Worm (Caenorhabditis elegans) whole organism, L1 larva: ENCODE measurements around the gene gpx-4.

Source experiments
- C16A3.4 ChIP-seq: fragments of 150-350 bp; optimal IDR thresholded peaks from 2 replicates; lab custom pipeline; 2014; ENCODE audit warnings: missing biosample characterization, missing genetic modification characterization
- C34B4.2 ChIP-seq: sonication (generic microtip); optimal IDR thresholded peaks from 2 replicates; lab custom pipeline; 2017; ENCODE audit warnings: mild to moderate bottlenecking, missing genetic modification characterization, missing compliant biosample characterization
- aha-1 ChIP-seq: fragments of 150-350 bp; optimal IDR thresholded peaks from 2 replicates; lab custom pipeline; 2014; ENCODE audit warnings: missing biosample characterization, missing genetic modification characterization
- ama-1 ChIP-seq: fragments of 150-350 bp; optimal IDR thresholded peaks from 2 replicates; lab custom pipeline; 2014
- blmp-1 ChIP-seq: fragments of 150-350 bp; optimal IDR thresholded peaks from 2 replicates; lab custom pipeline; 2014; ENCODE audit warnings: missing biosample characterization, missing genetic modification characterization
- ceh-63 ChIP-seq: fragments of 200-800 bp; sonication (Bioruptor generic); optimal IDR thresholded peaks from 2 replicates; lab custom pipeline; 2018; ENCODE audit warnings: mild to moderate bottlenecking, missing genetic modification characterization, missing compliant biosample characterization
- ceh-8 ChIP-seq: fragments of 200-800 bp; sonication (Bioruptor generic); optimal IDR thresholded peaks from 2 replicates; lab custom pipeline; 2018; ENCODE audit warnings: mild to moderate bottlenecking, missing genetic modification characterization, moderate library complexity, missing compliant biosample characterization
- ceh-82 ChIP-seq, 3 experiments: fragments of 150-350 bp in 1 of 3; sonication (generic microtip) in 2 of 3; optimal IDR thresholded peaks; 2 replicates each; lab custom pipeline; 2014 to 2017; ENCODE audit warnings: missing biosample characterization in 3 of 3, missing genetic modification characterization in 3 of 3
- ceh-88 ChIP-seq: fragments of 200-800 bp; sonication (Bioruptor generic); IDR thresholded peaks from 2 replicates; pipeline ENCODE4 v1.3.6; 2022; ENCODE audit warnings: missing genetic modification characterization, missing compliant biosample characterization
- dpl-1 ChIP-seq, 3 experiments: fragments of 150-350 bp in 2 of 3; sonication (generic microtip) in 1 of 3; optimal IDR thresholded peaks; 2 replicates each; lab custom pipeline; 2014 to 2017; ENCODE audit warnings: missing biosample characterization in 3 of 3, missing genetic modification characterization in 3 of 3, missing genetic modification reagents in 3 of 3
- efl-1 ChIP-seq, 4 experiments: fragments of 150-350 bp; optimal IDR thresholded peaks in 3 of 4; peaks in 1 of 4; 1 replicate in 1 of 4; 2 replicates in 3 of 4; lab custom pipeline; 2014; ENCODE audit warnings: missing biosample characterization in 2 of 4, missing genetic modification characterization in 2 of 4, missing genetic modification reagents in 2 of 4
- egl-27 ChIP-seq, 2 experiments: fragments of 150-350 bp in 1 of 2; sonication (generic microtip); optimal IDR thresholded peaks; 3 replicates each; lab custom pipeline; 2017 to 2018; ENCODE audit warnings: missing biosample characterization in 2 of 2, missing genetic modification characterization in 2 of 2, missing genetic modification reagents in 2 of 2
- fkh-4 ChIP-seq: sonication (generic microtip); optimal IDR thresholded peaks from 2 replicates; lab custom pipeline; 2016; ENCODE audit warnings: missing compliant biosample characterization, missing genetic modification characterization, borderline replicate concordance
- fos-1 ChIP-seq: fragments of 150-350 bp; optimal IDR thresholded peaks from 2 replicates; lab custom pipeline; 2014; ENCODE audit warnings: missing biosample characterization, missing genetic modification characterization
- grh-1 ChIP-seq: fragments of 200-800 bp; sonication (Bioruptor generic); IDR thresholded peaks from 2 replicates; pipeline ENCODE4 v1.3.6; 2022; ENCODE audit warnings: missing genetic modification reagents, missing genetic modification characterization, missing compliant biosample characterization
- hlh-17 ChIP-seq: fragments of 200-800 bp; sonication (Bioruptor generic); optimal IDR thresholded peaks from 2 replicates; lab custom pipeline; 2018; ENCODE audit warnings: missing genetic modification characterization, mild to moderate bottlenecking, missing compliant biosample characterization, moderate library complexity, borderline replicate concordance
- hpl-2 ChIP-seq: fragments of 150-350 bp; optimal IDR thresholded peaks from 2 replicates; lab custom pipeline; 2014; ENCODE audit warnings: missing biosample characterization, missing genetic modification reagents, missing genetic modification characterization
- isw-1 ChIP-seq: fragments of 200-800 bp; sonication (Bioruptor generic); IDR thresholded peaks from 2 replicates; pipeline ENCODE4 v1.3.6; 2022; ENCODE audit warnings: missing genetic modification characterization, missing compliant biosample characterization
- jun-1 ChIP-seq: fragments of 150-350 bp; optimal IDR thresholded peaks from 2 replicates; lab custom pipeline; 2014; ENCODE audit warnings: missing biosample characterization, missing genetic modification reagents, missing genetic modification characterization
- lin-14 ChIP-seq: fragments of 200-800 bp; sonication (Bioruptor generic); optimal IDR thresholded peaks from 2 replicates; lab custom pipeline; 2018; ENCODE audit warnings: mild to moderate bottlenecking, missing genetic modification characterization, moderate library complexity, missing compliant biosample characterization
- lin-15B ChIP-seq: fragments of 150-350 bp; sonication (generic microtip); optimal IDR thresholded peaks from 3 replicates; lab custom pipeline; 2014; ENCODE audit warnings: missing biosample characterization, missing genetic modification characterization
- lin-35 ChIP-seq, 2 experiments: fragments of 150-350 bp; optimal IDR thresholded peaks; 2 replicates each; lab custom pipeline; 2014; ENCODE audit warnings: missing biosample characterization in 2 of 2, missing genetic modification characterization in 2 of 2, missing genetic modification reagents in 2 of 2
- lir-3 ChIP-seq: sonication (generic microtip); optimal IDR thresholded peaks from 2 replicates; lab custom pipeline; 2016; ENCODE audit warnings: mild to moderate bottlenecking, missing genetic modification characterization, moderate library complexity, missing compliant biosample characterization; ENCODE audit not compliant: poor library complexity
- lsy-2 ChIP-seq, 2 experiments: fragments of 150-350 bp; optimal IDR thresholded peaks; 2 replicates each; lab custom pipeline; 2014; ENCODE audit warnings: missing biosample characterization in 2 of 2, missing genetic modification characterization in 2 of 2
- mab-9 ChIP-seq: fragments of 200-800 bp; sonication (Bioruptor generic); IDR thresholded peaks from 2 replicates; pipeline ENCODE4 v1.3.6; 2022; ENCODE audit warnings: missing genetic modification reagents, missing genetic modification characterization, missing compliant biosample characterization
- mep-1 ChIP-seq: fragments of 150-350 bp; optimal IDR thresholded peaks from 2 replicates; lab custom pipeline; 2014; ENCODE audit warnings: missing biosample characterization, missing genetic modification characterization
- nhr-19 ChIP-seq: fragments of 200-800 bp; sonication (Bioruptor generic); conservative IDR thresholded peaks from 2 replicates; pipeline ENCODE4 v1.3.6; 2022; ENCODE audit warnings: missing genetic modification characterization, missing compliant biosample characterization
- nhr-28 ChIP-seq: fragments of 150-350 bp; optimal IDR thresholded peaks from 2 replicates; lab custom pipeline; 2014; ENCODE audit warnings: missing biosample characterization, missing genetic modification characterization
- nhr-47 ChIP-seq: sonication (generic microtip); optimal IDR thresholded peaks from 2 replicates; lab custom pipeline; 2016; ENCODE audit warnings: mild to moderate bottlenecking, missing genetic modification characterization, moderate library complexity, missing compliant biosample characterization
- nhr-71 ChIP-seq: sonication (generic microtip); optimal IDR thresholded peaks from 2 replicates; lab custom pipeline; 2016; ENCODE audit warnings: mild to moderate bottlenecking, missing genetic modification characterization, moderate library complexity, missing compliant biosample characterization
- nhr-77 ChIP-seq: fragments of 150-350 bp; optimal IDR thresholded peaks from 2 replicates; lab custom pipeline; 2014; ENCODE audit warnings: missing biosample characterization, missing genetic modification characterization
- skn-1 ChIP-seq: fragments of 150-350 bp; optimal IDR thresholded peaks from 2 replicates; lab custom pipeline; 2014; ENCODE audit warnings: missing biosample characterization, missing genetic modification characterization
- snpc-4 ChIP-seq: fragments of 150-350 bp; optimal IDR thresholded peaks from 2 replicates; lab custom pipeline; 2014; ENCODE audit warnings: missing biosample characterization, missing genetic modification characterization
- snu-23 ChIP-seq: sonication (generic microtip); optimal IDR thresholded peaks from 2 replicates; lab custom pipeline; 2016; ENCODE audit warnings: missing genetic modification characterization, missing compliant biosample characterization
- sptf-1 ChIP-seq: fragments of 150-350 bp; optimal IDR thresholded peaks from 2 replicates; lab custom pipeline; 2014; ENCODE audit warnings: missing biosample characterization, missing genetic modification characterization
- sup-37 ChIP-seq: fragments of 200-800 bp; sonication (Bioruptor generic); optimal IDR thresholded peaks from 2 replicates; lab custom pipeline; 2018; ENCODE audit warnings: mild to moderate bottlenecking, missing genetic modification characterization, missing compliant biosample characterization
- unc-62 ChIP-seq: fragments of 150-350 bp; optimal IDR thresholded peaks from 2 replicates; lab custom pipeline; 2014; ENCODE audit warnings: missing biosample characterization, missing genetic modification reagents, missing genetic modification characterization
- unc-98 ChIP-seq: fragments of 200-800 bp; sonication (Bioruptor generic); IDR thresholded peaks from 2 replicates; pipeline ENCODE4 v1.3.6; 2022; ENCODE audit warnings: missing genetic modification characterization, missing compliant biosample characterization
- ztf-11 ChIP-seq, 2 experiments: sonication (generic microtip); optimal IDR thresholded peaks; 2 replicates each; lab custom pipeline; 2016 to 2017; ENCODE audit warnings: missing genetic modification characterization in 2 of 2, missing biosample characterization in 1 of 2, missing compliant biosample characterization in 1 of 2

The gpx-4 gene

ce11 chrIV:2676281-2676680 is 1.5 kb upstream of the gpx-4 start, which contains the start of gene Y94H6A.3 (continued):
- TF ChIP-seq lin-15B (peak; percentile 95), lin-14 (no peak), nhr-28 (tag; lab: Kevin White, UChicago) (no peak), hlh-17 (GFP tag; lab: Kevin White, UChicago) (no peak), mep-1 (tag; lab: Kevin White, UChicago) (peak; percentile 97), ceh-88 (GFP tag; lab: Robert Waterston, UW) (peak; percentile 66), egl-27 (tag; optimal IDR thresholded peaks at IDR 0.05; lab: Kevin White, UChicago) (no peak), unc-98 (GFP tag; lab: Robert Waterston, UW) (peak; percentile 45; the same call in 1 of the 2 replicates)

ce11 chrIV:2670664-2671063 is 4.2 kb downstream of the gpx-4 start:
- TF ChIP-seq fos-1, result no peak
- TF ChIP-seq sptf-1 (tag; lab: Kevin White, UChicago), result no peak
- TF ChIP-seq skn-1 (tag; lab: Kevin White, UChicago), result no peak
- no peak for TF ChIP-seq C16A3.4
- TF ChIP-seq nhr-71 (tag; lab: Kevin White, UChicago), result peak; percentile 22
- TF ChIP-seq ceh-63 (GFP tag; lab: Kevin White, UChicago), result no peak
- no peak for TF ChIP-seq lir-3 (tag; lab: Kevin White, UChicago)
- no peak for TF ChIP-seq snpc-4 (tag; lab: Kevin White, UChicago)
- no peak for TF ChIP-seq grh-1 (GFP tag; lab: Robert Waterston, UW)
- peak; percentile 28 for TF ChIP-seq nhr-47
- TF ChIP-seq ama-1, result no peak
- no peak for TF ChIP-seq isw-1
- TF ChIP-seq nhr-77 (tag; lab: Kevin White, UChicago), result no peak
- TF ChIP-seq nhr-28 (tag; lab: Kevin White, UChicago), result no peak
- TF ChIP-seq lsy-2 (tag; optimal IDR thresholded peaks at IDR 0.05; lab: Kevin White, UChicago), result peak; percentile 20 to 60
- TF ChIP-seq ceh-82 (tag; optimal IDR thresholded peaks at IDR 0.05; lab: Kevin White, UChicago), result no peak
- no peak for TF ChIP-seq blmp-1 (tag; lab: Kevin White, UChicago)
- TF ChIP-seq jun-1 (tag; lab: Kevin White, UChicago), result no peak
- no peak for TF ChIP-seq fkh-4 (tag; lab: Kevin White, UChicago)
- no peak for TF ChIP-seq ztf-11 (tag; optimal IDR thresholded peaks at IDR 0.05; lab: Kevin White, UChicago)
- peak; percentile 17 for TF ChIP-seq snu-23 (GFP tag; lab: Kevin White, UChicago)
- TF ChIP-seq aha-1 (tag; lab: Kevin White, UChicago), result no peak
- TF ChIP-seq mab-9 (GFP tag; lab: Robert Waterston, UW), result no peak
- TF ChIP-seq dpl-1 (GFP tag; optimal IDR thresholded peaks at IDR 0.05; lab: Kevin White, UChicago), result peak; percentile 77 to 87 (median 84)
- TF ChIP-seq efl-1 (optimal IDR thresholded peaks at IDR 0.05; lab: Kevin White, UChicago), result peak; percentile 65 to 85
- TF ChIP-seq efl-1 (GFP tag; optimal IDR thresholded peaks at IDR 0.05 in 1 of 2; lab: Kevin White, UChicago), result peak; percentile 90 to 99
- TF ChIP-seq nhr-19 (GFP tag; lab: Robert Waterston, UW), result 0 out of 2 replicates have a peak, but pooled peaks have one; percentile 14
- TF ChIP-seq ceh-88 (GFP tag; lab: Robert Waterston, UW), result no peak
- no peak for TF ChIP-seq C34B4.2
- TF ChIP-seq ceh-8 (GFP tag; lab: Kevin White, UChicago), result no peak
- TF ChIP-seq sup-37, result no peak
- peak; percentile 84 to 91 for TF ChIP-seq lin-35 (GFP tag; optimal IDR thresholded peaks at IDR 0.05; lab: Kevin White, UChicago)
- no peak for TF ChIP-seq unc-62 (GFP tag; lab: Kevin White, UChicago)
- no peak for TF ChIP-seq hpl-2 (GFP tag; lab: Kevin White, UChicago)

ce11 chrIV:2668152-2668551 is 6.7 kb downstream of the gpx-4 start:
- TF ChIP-seq efl-1 (optimal IDR thresholded peaks at IDR 0.05; lab: Kevin White, UChicago) (peak in 1 of 2 experiments; percentile 8), efl-1 (GFP tag; optimal IDR thresholded peaks at IDR 0.05 in 1 of 2; lab: Kevin White, UChicago) (peak in 1 of 2 experiments; percentile 25)
